Fruit fly (Drosophila melanogaster) whole organism, embryonic: ENCODE results near the gene CG43980.

Experiments used
- Adf1 ChIP-seq: fragments of 200-800 bp; sonication (Bioruptor generic); IDR thresholded peaks from 2 replicates; pipeline ENCODE4 v1.3.6; 2022; ENCODE audit warnings: missing biosample characterization, missing genetic modification characterization
- Antp ChIP-seq: fragments of 200-800 bp; sonication (Bioruptor generic); optimal IDR thresholded peaks from 3 replicates; lab custom pipeline; 2016; ENCODE audit warnings: missing biosample characterization, missing genetic modification characterization
- Awh ChIP-seq: fragments of 200-800 bp; sonication (Bioruptor generic); IDR thresholded peaks from 2 replicates; pipeline ENCODE4, ENCODE4 v1.3.6; 2022; ENCODE audit warnings: missing biosample characterization, missing genetic modification characterization
- Bdp1 ChIP-seq: fragments of 200-800 bp; sonication (Bioruptor generic); optimal IDR thresholded peaks from 3 replicates; lab custom pipeline; 2016; ENCODE audit warnings: missing biosample characterization, missing genetic modification characterization
- Bgb ChIP-seq: fragments of 200-800 bp; sonication (Bioruptor generic); IDR thresholded peaks from 2 replicates; pipeline ENCODE4 v1.3.6; 2022; ENCODE audit warnings: missing biosample characterization, missing genetic modification characterization; ENCODE audit not compliant: partially characterized antibody
- CG10565 ChIP-seq: fragments of 200-800 bp; sonication (Bioruptor generic); optimal IDR thresholded peaks from 3 replicates; lab custom pipeline; 2016; ENCODE audit warnings: missing biosample characterization, mild to moderate bottlenecking, missing genetic modification characterization
- CG11085 ChIP-seq: fragments of 200-800 bp; sonication (Bioruptor generic); IDR thresholded peaks from 2 replicates; pipeline ENCODE4 v1.3.6; 2022; ENCODE audit warnings: missing biosample characterization, missing genetic modification characterization
- CG11696 ChIP-seq: fragments of 200-800 bp; sonication (Bioruptor generic); IDR thresholded peaks from 2 replicates; pipeline ENCODE4 v1.3.6; 2022; ENCODE audit warnings: missing biosample characterization, missing genetic modification characterization
- CG13624 ChIP-seq: fragments of 200-800 bp; sonication (Bioruptor generic); optimal IDR thresholded peaks from 2 replicates; lab custom pipeline; 2016; ENCODE audit warnings: missing biosample characterization, missing genetic modification characterization
- CG14667 ChIP-seq: fragments of 200-800 bp; sonication (Bioruptor generic); IDR thresholded peaks from 2 replicates; pipeline ENCODE4 v1.3.6; 2022; ENCODE audit warnings: missing biosample characterization, missing genetic modification characterization
- CG15514 ChIP-seq: fragments of 200-800 bp; sonication (Bioruptor generic); optimal IDR thresholded peaks from 3 replicates; lab custom pipeline; 2017; ENCODE audit warnings: missing biosample characterization, missing genetic modification characterization, mild to moderate bottlenecking, moderate library complexity, missing genetic modification reagents
- CG16815 ChIP-seq: fragments of 200-800 bp; sonication (Bioruptor generic); optimal IDR thresholded peaks from 3 replicates; lab custom pipeline; 2017; ENCODE audit warnings: missing biosample characterization, mild to moderate bottlenecking, missing genetic modification characterization
- CG2120 ChIP-seq: fragments of 200-800 bp; sonication (Bioruptor generic); optimal IDR thresholded peaks from 3 replicates; lab custom pipeline; 2016; ENCODE audit warnings: missing biosample characterization, missing genetic modification characterization
- CG30403 ChIP-seq: fragments of 200-800 bp; sonication (Bioruptor generic); optimal IDR thresholded peaks from 3 replicates; lab custom pipeline; 2016; ENCODE audit warnings: missing biosample characterization, missing genetic modification characterization
- CG31224 ChIP-seq: fragments of 200-800 bp; sonication (Bioruptor generic); IDR thresholded peaks from 2 replicates; pipeline ENCODE4 v1.3.6; 2022; ENCODE audit warnings: missing biosample characterization, missing genetic modification characterization
- CG3407 ChIP-seq: fragments of 200-800 bp; sonication (Bioruptor generic); optimal IDR thresholded peaks from 2 replicates; lab custom pipeline; 2018; ENCODE audit warnings: missing biosample characterization, mild to moderate bottlenecking, missing genetic modification characterization
- CG3995 ChIP-seq: fragments of 200-800 bp; sonication (Bioruptor generic); optimal IDR thresholded peaks from 3 replicates; lab custom pipeline; 2016; ENCODE audit warnings: missing biosample characterization, missing genetic modification characterization
- CG4328 ChIP-seq: fragments of 200-800 bp; sonication (Bioruptor generic); optimal IDR thresholded peaks from 3 replicates; lab custom pipeline; 2017; ENCODE audit warnings: missing biosample characterization, missing genetic modification reagents, missing genetic modification characterization
- CG9609 ChIP-seq: fragments of 200-800 bp; sonication (Bioruptor generic); optimal IDR thresholded peaks from 3 replicates; lab custom pipeline; 2016; ENCODE audit warnings: missing biosample characterization, missing genetic modification characterization
- CHES-1-like ChIP-seq: fragments of 200-800 bp; sonication (Bioruptor generic); optimal IDR thresholded peaks from 2 replicates; lab custom pipeline; 2016; ENCODE audit warnings: missing biosample characterization, missing genetic modification characterization
- Dad ChIP-seq: fragments of 200-800 bp; sonication (Bioruptor generic); optimal IDR thresholded peaks from 3 replicates; lab custom pipeline; 2016; ENCODE audit warnings: missing biosample characterization, missing genetic modification characterization
- Deaf1 ChIP-seq: fragments of 200-800 bp; optimal IDR thresholded peaks from 3 replicates; lab custom pipeline; 2019; ENCODE audit warnings: missing biosample characterization, mild to moderate bottlenecking, missing genetic modification characterization, moderate library complexity
- ERR ChIP-seq: fragments of 200-800 bp; sonication (Bioruptor generic); optimal IDR thresholded peaks from 2 replicates; lab custom pipeline; 2016; ENCODE audit warnings: missing biosample characterization, missing genetic modification characterization
- Eip74EF ChIP-seq, 2 experiments: fragments of 200-800 bp in 1 of 2; fragments of >200 bp in 1 of 2; sonication (Bioruptor generic) in 1 of 2; optimal IDR thresholded peaks; 2 replicates each; lab custom pipeline; 2017 to 2019; ENCODE audit warnings: missing biosample characterization in 2 of 2, missing genetic modification characterization in 2 of 2, mild to moderate bottlenecking in 1 of 2, moderate library complexity in 1 of 2
- Ets65A ChIP-seq: fragments of 200-800 bp; sonication (Bioruptor generic); peaks from one replicate; lab custom pipeline; 2016; ENCODE audit warnings: missing biosample characterization, missing genetic modification characterization
- HLH3B ChIP-seq: fragments of 200-800 bp; sonication (Bioruptor generic); IDR thresholded peaks from 2 replicates; pipeline ENCODE4 v1.3.6; 2022; ENCODE audit warnings: missing biosample characterization, missing genetic modification characterization
- MESR4 ChIP-seq: fragments of 200-800 bp; sonication (Bioruptor generic); optimal IDR thresholded peaks from 2 replicates; lab custom pipeline; 2018; ENCODE audit warnings: missing biosample characterization, mild to moderate bottlenecking, missing genetic modification characterization, moderate library complexity
- Mad ChIP-seq: fragments of 200-800 bp; sonication (Bioruptor generic); optimal IDR thresholded peaks from 2 replicates; lab custom pipeline; 2016; ENCODE audit warnings: missing biosample characterization, missing genetic modification characterization
- NC2β ChIP-seq: fragments of 200-800 bp; sonication (Bioruptor generic); optimal IDR thresholded peaks from 2 replicates; lab custom pipeline; 2016; ENCODE audit warnings: missing biosample characterization, missing genetic modification characterization
- Nf-YA ChIP-seq: fragments of 200-800 bp; sonication (Bioruptor generic); IDR thresholded peaks from 2 replicates; pipeline ENCODE4 v1.3.6; 2022; ENCODE audit warnings: missing biosample characterization, missing genetic modification characterization
- Pdp1 ChIP-seq, 2 experiments: fragments of 200-800 bp; sonication (Bioruptor generic); optimal IDR thresholded peaks; 3 replicates each; lab custom pipeline; 2016; ENCODE audit warnings: missing biosample characterization in 2 of 2, missing genetic modification characterization in 2 of 2, mild to moderate bottlenecking in 1 of 2, moderate library complexity in 1 of 2
- al ChIP-seq: fragments of 200-800 bp; sonication (Bioruptor generic); IDR thresholded peaks from 2 replicates; pipeline ENCODE4 v1.3.6; 2022; ENCODE audit warnings: missing biosample characterization, missing genetic modification characterization
- chn ChIP-seq: fragments of 200-800 bp; sonication (Bioruptor generic); optimal IDR thresholded peaks from 2 replicates; lab custom pipeline; 2016; ENCODE audit warnings: missing biosample characterization, missing genetic modification characterization
- fd96Cb ChIP-seq: fragments of 200-800 bp; sonication (Bioruptor generic); optimal IDR thresholded peaks from 2 replicates; lab custom pipeline; 2018; ENCODE audit warnings: missing biosample characterization, mild to moderate bottlenecking, missing genetic modification characterization, moderate library complexity
- grau ChIP-seq: fragments of 200-800 bp; optimal IDR thresholded peaks from 3 replicates; lab custom pipeline; 2019; ENCODE audit warnings: missing biosample characterization, mild to moderate bottlenecking, missing genetic modification characterization, moderate library complexity
- grn ChIP-seq: fragments of 200-800 bp; sonication (Bioruptor generic); optimal IDR thresholded peaks from 3 replicates; lab custom pipeline; 2017; ENCODE audit warnings: missing biosample characterization, missing genetic modification characterization
- hb ChIP-seq: fragments of 200-800 bp; sonication (Bioruptor generic); IDR thresholded peaks from 3 replicates; pipeline ENCODE4 v1.3.6; 2022; ENCODE audit warnings: missing biosample characterization, missing genetic modification characterization; ENCODE audit not compliant: partially characterized antibody
- kah ChIP-seq: fragments of 200-800 bp; sonication (Bioruptor generic); optimal IDR thresholded peaks from 2 replicates; lab custom pipeline; 2018; ENCODE audit warnings: missing biosample characterization, mild to moderate bottlenecking, missing genetic modification characterization
- kni ChIP-seq: fragments of 200-800 bp; sonication (Bioruptor generic); optimal IDR thresholded peaks from 3 replicates; lab custom pipeline; 2017; ENCODE audit warnings: mild to moderate bottlenecking, missing biosample characterization, missing genetic modification reagents, missing genetic modification characterization
- lilli ChIP-seq: fragments of 200-800 bp; sonication (Bioruptor generic); optimal IDR thresholded peaks from 3 replicates; lab custom pipeline; 2016; ENCODE audit warnings: missing biosample characterization, missing genetic modification characterization
- onecut ChIP-seq: fragments of 200-800 bp; sonication (Bioruptor generic); IDR thresholded peaks from 2 replicates; pipeline ENCODE4 v1.3.6; 2022; ENCODE audit warnings: missing biosample characterization, missing genetic modification characterization
- org-1 ChIP-seq: fragments of 200-800 bp; sonication (Bioruptor generic); optimal IDR thresholded peaks from 2 replicates; lab custom pipeline; 2017; ENCODE audit warnings: missing biosample characterization, missing genetic modification characterization
- otp ChIP-seq: fragments of 200-800 bp; sonication (Bioruptor generic); IDR thresholded peaks from 3 replicates; pipeline ENCODE4, ENCODE4 v1.3.6; 2022; ENCODE audit warnings: missing biosample characterization, missing genetic modification characterization
- repo ChIP-seq: fragments of 200-800 bp; sonication (Bioruptor generic); optimal IDR thresholded peaks from 2 replicates; lab custom pipeline; 2016; ENCODE audit warnings: missing biosample characterization, missing genetic modification characterization
- seq ChIP-seq: fragments of 200-800 bp; sonication (Bioruptor generic); IDR thresholded peaks from 2 replicates; pipeline ENCODE4 v1.3.6; 2022; ENCODE audit warnings: missing biosample characterization, missing genetic modification characterization
- sna ChIP-seq: fragments of 200-800 bp; sonication (Bioruptor generic); IDR thresholded peaks from 2 replicates; pipeline ENCODE4 v1.3.6; 2022; ENCODE audit warnings: missing biosample characterization, missing genetic modification characterization; ENCODE audit not compliant: partially characterized antibody
- tgo ChIP-seq: fragments of 200-800 bp; sonication (Bioruptor generic); IDR thresholded peaks from 3 replicates; pipeline ENCODE4 v1.3.6; 2022; ENCODE audit warnings: missing biosample characterization, missing genetic modification characterization
- tin ChIP-seq: fragments of 200-800 bp; sonication (Bioruptor generic); optimal IDR thresholded peaks from 3 replicates; lab custom pipeline; 2016; ENCODE audit warnings: missing biosample characterization, missing genetic modification characterization
- tx ChIP-seq: fragments of 200-800 bp; sonication (Bioruptor generic); optimal IDR thresholded peaks from 2 replicates; lab custom pipeline; 2016; ENCODE audit warnings: missing biosample characterization, missing genetic modification characterization
- unc-4 ChIP-seq: fragments of 200-800 bp; sonication (Bioruptor generic); IDR thresholded peaks from 2 replicates; pipeline ENCODE4 v1.3.6; 2022; ENCODE audit warnings: missing biosample characterization, missing genetic modification characterization; ENCODE audit not compliant: partially characterized antibody
- wor ChIP-seq: fragments of 200-800 bp; sonication (Bioruptor generic); IDR thresholded peaks from 2 replicates; pipeline ENCODE4 v1.3.6; 2022; ENCODE audit warnings: missing biosample characterization, missing genetic modification characterization
- z ChIP-seq: fragments of 200-800 bp; sonication (Bioruptor generic); IDR thresholded peaks from 3 replicates; pipeline ENCODE4 v1.3.6; 2022; ENCODE audit warnings: missing biosample characterization, missing genetic modification characterization

The CG43980 gene

dm6 chr3L:21598337-21598736 is 46.4 kb upstream of the CG43980 start (continued):
- no peak for TF ChIP-seq wor (GFP tag; lab: Robert Waterston, UW)
- TF ChIP-seq CG2120 (GFP tag; lab: Kevin White, UChicago), result no peak
- no peak for TF ChIP-seq CG15514
- TF ChIP-seq hb (GFP tag; lab: Robert Waterston, UW), result no peak
- no peak for TF ChIP-seq CG10565 (GFP tag; lab: Kevin White, UChicago)
- 0 out of 2 replicates have a peak, but pooled peaks have one; percentile 5 for TF ChIP-seq Nf-YA (GFP tag; lab: Robert Waterston, UW)
- TF ChIP-seq Ets65A, result no peak
- TF ChIP-seq MESR4 (GFP tag; lab: Kevin White, UChicago), result no peak
- no peak for TF ChIP-seq chn (GFP tag; lab: Kevin White, UChicago)
- no peak for TF ChIP-seq CG13624 (GFP tag; lab: Kevin White, UChicago)
- TF ChIP-seq Dad, result no peak
- no peak for TF ChIP-seq CG14667 (GFP tag; lab: Robert Waterston, UW)
- TF ChIP-seq CHES-1-like, result no peak
- TF ChIP-seq z (GFP tag; lab: Robert Waterston, UW), result 0 out of 3 replicates have a peak, but pooled peaks have one; percentile 6
- no peak for TF ChIP-seq Pdp1 (GFP tag; optimal IDR thresholded peaks at IDR 0.05; lab: Kevin White, UChicago)
- no peak for TF ChIP-seq CG4328
- TF ChIP-seq Mad (GFP tag; lab: Kevin White, UChicago), result no peak
- TF ChIP-seq Awh, result no peak
- TF ChIP-seq kni (GFP tag; lab: Kevin White, UChicago), result no peak
- TF ChIP-seq onecut (GFP tag; lab: Robert Waterston, UW), result no peak
- no peak for TF ChIP-seq Antp (GFP tag; lab: Kevin White, UChicago)
- no peak for TF ChIP-seq CG3407 (GFP tag; lab: Kevin White, UChicago)
- TF ChIP-seq CG3995 (GFP tag; lab: Kevin White, UChicago), result no peak
- TF ChIP-seq Eip74EF (GFP tag; optimal IDR thresholded peaks at IDR 0.05; lab: Kevin White, UChicago), result no peak
- TF ChIP-seq CG30403 (GFP tag; lab: Kevin White, UChicago), result no peak
- TF ChIP-seq CG11696, result no peak
- TF ChIP-seq org-1, result no peak
- no peak for TF ChIP-seq CG11085 (GFP tag; lab: Robert Waterston, UW)
- TF ChIP-seq otp (GFP tag; lab: Robert Waterston, UW), result no peak
- TF ChIP-seq sna, result no peak
- no peak for TF ChIP-seq CG9609 (GFP tag; lab: Kevin White, UChicago)
- TF ChIP-seq CG31224 (GFP tag; lab: Robert Waterston, UW), result no peak
- TF ChIP-seq grau (tag; lab: Kevin White, UChicago), result no peak
- TF ChIP-seq grn (GFP tag; lab: Kevin White, UChicago), result peak; percentile 7
- TF ChIP-seq unc-4 (GFP tag; lab: Robert Waterston, UW), result peak; percentile 28; the same call in 1 of the 2 replicates
- TF ChIP-seq kah (GFP tag; lab: Kevin White, UChicago), result no peak
- no peak for TF ChIP-seq NC2β
- no peak for TF ChIP-seq al (GFP tag; lab: Robert Waterston, UW)
- TF ChIP-seq Bgb (GFP tag; lab: Robert Waterston, UW), result no peak
- no peak for TF ChIP-seq ERR
- TF ChIP-seq seq (GFP tag; lab: Robert Waterston, UW), result peak; percentile 85; the same call in 1 of the 2 replicates
- TF ChIP-seq lilli (GFP tag; lab: Kevin White, UChicago), result no peak
- no peak for TF ChIP-seq HLH3B
- TF ChIP-seq CG16815 (GFP tag; lab: Kevin White, UChicago), result no peak
- no peak for TF ChIP-seq fd96Cb (tag; lab: Kevin White, UChicago)
- no peak for TF ChIP-seq tx (GFP tag; lab: Kevin White, UChicago)
- TF ChIP-seq Adf1 (GFP tag; lab: Robert Waterston, UW), result peak; percentile 86
- no peak for TF ChIP-seq tgo
- TF ChIP-seq tin (GFP tag; lab: Kevin White, UChicago), result no peak
- no peak for TF ChIP-seq repo
- peak; percentile 92 for TF ChIP-seq Deaf1 (tag; lab: Kevin White, UChicago)
- no peak for TF ChIP-seq Bdp1 (GFP tag; lab: Kevin White, UChicago)
